Fruit fly (Drosophila melanogaster): Measurements from ENCODE around the gene Jasper.
A peak's percentile ranks its signal among the peaks of the same experiment; 100 is the strongest.

Jasper gene

dm6 chr3R:30040879-30041278, 11.4 kb upstream of the Jasper start:
- no peak for TF ChIP-seq dm (GFP tag; optimal IDR thresholded peaks at IDR 0.05)
- no peak for TF ChIP-seq eyg (GFP tag; optimal IDR thresholded peaks at IDR 0.05)
- TF ChIP-seq Dip2 (GFP tag; IDR thresholded peaks at IDR 0.05) = no peak
- no peak for TF ChIP-seq ap (GFP tag; IDR thresholded peaks at IDR 0.05)
- TF ChIP-seq Gug (GFP tag; IDR thresholded peaks at IDR 0.05) = no peak
- TF ChIP-seq CG8924 (tag; optimal IDR thresholded peaks at IDR 0.05) = no peak
- peak; percentile 85 for TF ChIP-seq cad (GFP tag; optimal IDR thresholded peaks at IDR 0.05)
- no peak for TF ChIP-seq bsh (GFP tag; optimal IDR thresholded peaks at IDR 0.05)
- no peak for TF ChIP-seq CG17385 (GFP tag; optimal IDR thresholded peaks at IDR 0.05)
- TF ChIP-seq Med (GFP tag) = peak; percentile 58
- no peak for TF ChIP-seq sr (GFP tag; IDR thresholded peaks at IDR 0.05)
- TF ChIP-seq CG7987 (GFP tag; optimal IDR thresholded peaks at IDR 0.05) = no peak
- no peak for TF ChIP-seq lola (GFP tag; optimal IDR thresholded peaks at IDR 0.05)
- TF ChIP-seq jing (GFP tag; optimal IDR thresholded peaks at IDR 0.05) = no peak
- no peak for TF ChIP-seq amos (GFP tag; IDR thresholded peaks at IDR 0.05; ENCODE audit: partially characterized antibody)
- no peak for TF ChIP-seq Gsc (GFP tag; IDR thresholded peaks at IDR 0.05)
- TF ChIP-seq nerfin-2 (GFP tag; IDR thresholded peaks at IDR 0.05; ENCODE audit: partially characterized antibody) = no peak
- peak; percentile 73 for TF ChIP-seq zen (tag; optimal IDR thresholded peaks at IDR 0.05)
- TF ChIP-seq chif (GFP tag; optimal IDR thresholded peaks at IDR 0.05) = no peak
- TF ChIP-seq Fer2 (tag; optimal IDR thresholded peaks at IDR 0.05) = no peak
- TF ChIP-seq Sox100B (GFP tag; optimal IDR thresholded peaks at IDR 0.05) = no peak
- no peak for TF ChIP-seq zfh2 (GFP tag; optimal IDR thresholded peaks at IDR 0.05)

dm6 chr3R:30043139-30043744, 9.1 kb upstream of the Jasper start, which contains the start of gene Sry-delta:
TSS of gene Sry-delta (plus strand) at chr3R:30043341.
- TF ChIP-seq Dip3 (GFP tag; optimal IDR thresholded peaks at IDR 0.05) = peak; percentile 87
- TF ChIP-seq wor (GFP tag; IDR thresholded peaks at IDR 0.05) = no peak
- TF ChIP-seq stc (GFP tag; IDR thresholded peaks at IDR 0.05) = peak; percentile 40; the same call in 1 of the 2 replicates
- peak; percentile 3 for TF ChIP-seq fd3F (GFP tag; optimal IDR thresholded peaks at IDR 0.05)
- no peak for TF ChIP-seq h (optimal IDR thresholded peaks at IDR 0.05)
- TF ChIP-seq Trl (optimal IDR thresholded peaks at IDR 0.05) = no peak
- peak; percentile 92 for TF ChIP-seq Trl (GFP tag; optimal IDR thresholded peaks at IDR 0.05)
- TF ChIP-seq grau (tag; optimal IDR thresholded peaks at IDR 0.05) = peak; percentile 70
- peak; percentile 67 for TF ChIP-seq CG10462 (GFP tag; optimal IDR thresholded peaks at IDR 0.05)
- TF ChIP-seq al (GFP tag; IDR thresholded peaks at IDR 0.05) = peak; percentile 80
- TF ChIP-seq lilli (GFP tag; optimal IDR thresholded peaks at IDR 0.05) = peak; percentile 93
- no peak for TF ChIP-seq Awh (GFP tag; IDR thresholded peaks at IDR 0.05)
- no peak for TF ChIP-seq org-1 (GFP tag; optimal IDR thresholded peaks at IDR 0.05)
- peak; percentile 73 for TF ChIP-seq CG17359 (tag; optimal IDR thresholded peaks at IDR 0.05)
- TF ChIP-seq inv (GFP tag; IDR thresholded peaks at IDR 0.05; ENCODE audit: partially characterized antibody) = peak; percentile 66; the same call in 1 of the 2 replicates
- peak; percentile 80 for TF ChIP-seq emc (GFP tag; optimal IDR thresholded peaks at IDR 0.05)
- peak; percentile 64 for TF ChIP-seq nerfin-1 (tag; optimal IDR thresholded peaks at IDR 0.05)
- no peak for TF ChIP-seq Dfd (GFP tag; optimal IDR thresholded peaks at IDR 0.05)
- TF ChIP-seq zf30C (GFP tag; optimal IDR thresholded peaks at IDR 0.05) = no peak
- TF ChIP-seq CG17361 (GFP tag; IDR thresholded peaks at IDR 0.05) = peak; percentile 71
- peak; percentile 87 for TF ChIP-seq CG6689 (GFP tag; IDR thresholded peaks at IDR 0.05)
- no peak for TF ChIP-seq hth (optimal IDR thresholded peaks at IDR 0.05)
- TF ChIP-seq CG7357 (GFP tag; IDR thresholded peaks at IDR 0.05) = peak; percentile 50; the same call in 1 of the 3 replicates
- TF ChIP-seq Abd-B (GFP tag; optimal IDR thresholded peaks at IDR 0.05) = peak; percentile 86
- peak; percentile 53 for TF ChIP-seq CG7556 (GFP tag; optimal IDR thresholded peaks at IDR 0.05)
- TF ChIP-seq CG9876 (GFP tag; optimal IDR thresholded peaks at IDR 0.05) = peak; percentile 92
- peak; percentile 65; the same call in 2 of the 3 replicates for TF ChIP-seq Doc3 (GFP tag; IDR thresholded peaks at IDR 0.05; ENCODE audit: partially characterized antibody)
- TF ChIP-seq hkb (optimal IDR thresholded peaks at IDR 0.05) = no peak
- TF ChIP-seq hkb (GFP tag; IDR thresholded peaks at IDR 0.05) = peak; percentile 75
- TF ChIP-seq CG12942 (GFP tag; optimal IDR thresholded peaks at IDR 0.05) = peak; percentile 86
